Fruit fly (Drosophila melanogaster): ENCODE results near the gene alpha4GT1.

Gene alpha4GT1

DNA sequence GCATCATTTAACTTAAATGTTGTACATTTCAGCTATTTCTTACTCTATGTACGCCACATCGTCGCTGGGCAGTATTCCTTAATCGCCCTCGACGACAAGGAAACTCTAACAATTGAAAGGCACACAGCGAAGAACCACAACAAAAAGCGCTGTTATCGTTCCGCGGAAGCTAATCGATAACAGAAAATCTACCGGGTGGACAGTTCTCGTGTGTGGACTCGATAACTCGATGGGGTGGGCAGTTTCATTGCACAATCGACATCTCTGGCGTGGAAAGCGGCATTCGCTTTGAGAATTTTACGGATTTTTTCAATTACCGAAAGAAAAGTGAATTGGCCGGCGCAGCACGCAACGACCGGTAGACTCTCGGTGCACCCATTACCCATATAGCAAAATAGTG is at the start of gene alpha4GT1, which contains the start of gene Prp40:
alpha4GT1 (minus strand) TSS at position 156 of the 400 bp plus-strand sequence.
Prp40 (plus strand) TSS at position 241 of the 400 bp plus-strand sequence.
- peak; percentile 38 for TF ChIP-seq CG17801 (GFP tag; optimal IDR thresholded peaks at IDR 0.05; ENCODE audit: partially characterized antibody)

DNA sequence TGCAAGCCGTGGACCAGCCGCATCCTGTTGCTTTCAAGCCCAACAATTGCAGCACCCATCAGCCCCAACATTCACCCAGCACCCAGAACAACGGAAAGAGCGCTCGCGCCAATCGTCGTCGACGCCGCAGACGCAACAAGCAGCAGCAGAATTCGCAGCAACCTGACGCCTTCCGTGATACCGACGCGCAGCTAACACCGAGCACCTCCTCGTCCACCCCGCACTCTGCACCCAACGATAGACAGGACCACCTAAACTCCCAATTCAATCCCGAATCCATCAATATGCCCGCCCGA is 36.6 kb upstream of the alpha4GT1 start:
- TF ChIP-seq CG17801 (GFP tag; optimal IDR thresholded peaks at IDR 0.05; ENCODE audit: partially characterized antibody): no peak

DNA sequence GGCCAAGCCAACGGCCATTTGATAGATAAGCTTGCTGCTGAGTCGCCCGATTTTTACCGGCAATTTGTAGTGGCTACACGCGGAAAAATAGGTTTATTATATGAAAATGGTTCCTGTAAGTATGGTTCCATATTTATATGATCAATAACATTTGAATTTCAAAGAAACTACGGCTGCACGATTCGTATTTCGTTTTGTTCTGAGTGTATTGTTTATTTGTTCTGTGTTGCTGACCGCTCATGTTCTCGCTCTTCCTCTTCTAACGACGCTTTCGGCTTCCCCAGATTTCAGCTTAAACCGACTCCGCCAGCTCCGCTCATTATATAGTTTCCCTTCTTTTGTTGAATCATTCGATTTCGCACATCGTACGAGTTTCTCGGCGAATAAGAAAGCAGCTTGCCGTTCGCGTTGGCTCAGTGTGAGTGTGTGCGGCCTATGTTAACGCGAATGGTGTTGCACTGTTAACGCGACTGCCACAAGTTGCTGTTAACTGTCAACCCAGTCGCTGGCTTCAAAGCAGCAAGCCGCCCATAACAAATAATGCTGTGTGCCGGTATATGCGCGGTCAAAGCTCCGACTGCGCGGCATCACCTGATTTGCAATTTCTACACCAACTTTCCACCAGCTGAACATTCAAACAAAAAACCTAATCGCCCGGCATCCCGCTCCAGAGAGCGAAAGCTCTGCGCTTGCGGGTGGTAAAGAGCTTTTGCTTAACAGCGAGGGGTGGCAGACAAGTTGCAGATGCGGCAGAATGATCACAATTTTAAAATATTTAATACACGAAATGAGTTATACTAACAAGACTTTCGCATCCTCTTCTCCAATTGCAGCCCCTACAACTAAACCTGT is 36.1 kb upstream of the alpha4GT1 start:
- TF ChIP-seq CG17801 (GFP tag; optimal IDR thresholded peaks at IDR 0.05; ENCODE audit: partially characterized antibody): peak; percentile 80

- TF ChIP-seq CG17801 (GFP tag; optimal IDR thresholded peaks at IDR 0.05; ENCODE audit: partially characterized antibody): peak; percentile 8
Observed at dm6 chr2L:3057951-3058771, 35.2 kb upstream of the alpha4GT1 start.

dm6 chr2L:3056448-3056790 is 33.5 kb upstream of the alpha4GT1 start, which contains the start of gene FASN1:
Gene FASN1 (plus strand): TSS chr2L:3056598.
- TF ChIP-seq CG17801 (GFP tag; optimal IDR thresholded peaks at IDR 0.05; ENCODE audit: partially characterized antibody): peak; percentile 84

- TF ChIP-seq CG17801 (GFP tag; optimal IDR thresholded peaks at IDR 0.05; ENCODE audit: partially characterized antibody): no peak
Observed at dm6 chr2L:3055710-3056447, 32.9 kb upstream of the alpha4GT1 start.

- no peak for TF ChIP-seq CG17801 (GFP tag; optimal IDR thresholded peaks at IDR 0.05; ENCODE audit: partially characterized antibody)
Observed at dm6 chr2L:3044660-3045504, 21.9 kb upstream of the alpha4GT1 start.

DNA sequence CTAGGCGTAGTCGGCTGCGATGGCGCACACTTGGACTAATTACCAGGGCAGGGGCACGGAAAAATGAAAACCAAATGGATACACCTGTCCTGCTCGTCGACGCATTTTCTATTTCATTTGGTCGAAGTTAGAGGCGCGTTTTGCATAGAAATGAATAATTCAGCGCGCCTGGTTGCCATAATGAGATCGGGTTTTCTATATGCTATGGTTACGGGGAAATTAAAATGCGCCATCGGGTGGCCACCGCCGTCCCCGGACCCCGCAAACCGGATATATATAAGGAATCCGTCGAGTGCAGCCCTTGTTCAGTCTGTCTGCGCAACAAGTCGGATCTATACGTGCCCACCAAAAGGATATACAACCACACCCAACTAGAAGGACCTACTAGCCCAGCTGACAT is 20.7 kb upstream of the alpha4GT1 start, which contains the start of gene FASN2:
FASN2 (plus strand) TSS at position 301 of the 400 bp plus-strand sequence.
- no peak for TF ChIP-seq CG17801 (GFP tag; optimal IDR thresholded peaks at IDR 0.05; ENCODE audit: partially characterized antibody)

DNA sequence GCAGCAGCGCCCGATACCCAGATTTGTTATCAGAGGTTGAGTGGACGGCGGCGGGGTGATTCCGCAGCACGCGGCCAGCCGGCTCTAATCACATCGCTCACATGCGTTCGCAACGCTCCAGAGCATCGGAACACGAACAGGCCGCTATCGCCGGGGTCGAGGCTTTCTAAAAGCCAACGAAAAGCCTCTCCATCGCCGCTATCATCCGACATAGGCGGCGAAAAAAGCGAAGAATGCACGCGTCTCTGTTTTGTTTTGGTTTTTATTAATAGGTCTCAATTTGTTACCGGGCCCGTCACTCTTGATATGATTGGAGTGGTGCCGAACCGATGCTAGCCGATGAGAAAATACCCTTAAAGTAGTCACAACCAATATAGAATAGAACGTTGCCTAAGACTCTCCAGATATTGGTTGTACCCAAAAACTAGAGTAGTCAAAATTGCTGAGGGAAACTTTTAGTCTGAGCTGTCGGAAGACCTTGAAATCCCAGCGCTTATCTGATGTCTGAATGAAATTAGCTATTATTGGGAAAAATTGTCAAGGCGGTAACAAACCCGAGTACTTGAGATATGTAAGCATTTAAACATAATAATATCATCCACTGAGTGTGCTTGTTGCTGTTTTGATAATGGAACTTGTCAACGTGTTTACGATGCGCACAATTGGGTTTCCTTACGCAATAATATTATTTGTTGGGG is 19.1 kb upstream of the alpha4GT1 start, which contains the start of gene CG17261:
CG17261 (plus strand) TSS at position 634 of the 698 bp plus-strand sequence.
- peak; percentile 17 for TF ChIP-seq CG17801 (GFP tag; optimal IDR thresholded peaks at IDR 0.05; ENCODE audit: partially characterized antibody)

- TF ChIP-seq CG17801 (GFP tag; optimal IDR thresholded peaks at IDR 0.05; ENCODE audit: partially characterized antibody): peak; percentile 71
Observed at dm6 chr2L:3039774-3040173, 16.8 kb upstream of the alpha4GT1 start, which contains the start of the genes cnir and CG17221. Gene cnir (minus strand): TSS chr2L:3039812. Gene CG17221 (plus strand): TSS chr2L:3039976.

dm6 chr2L:3037153-3037579 is 14.2 kb upstream of the alpha4GT1 start, which contains the start of the genes CG17260 and SerRS:
Gene CG17260 (plus strand): TSS chr2L:3037230.
Gene SerRS (minus strand): TSS chr2L:3037403.
- TF ChIP-seq CG17801 (GFP tag; optimal IDR thresholded peaks at IDR 0.05; ENCODE audit: partially characterized antibody): peak; percentile 92

DNA sequence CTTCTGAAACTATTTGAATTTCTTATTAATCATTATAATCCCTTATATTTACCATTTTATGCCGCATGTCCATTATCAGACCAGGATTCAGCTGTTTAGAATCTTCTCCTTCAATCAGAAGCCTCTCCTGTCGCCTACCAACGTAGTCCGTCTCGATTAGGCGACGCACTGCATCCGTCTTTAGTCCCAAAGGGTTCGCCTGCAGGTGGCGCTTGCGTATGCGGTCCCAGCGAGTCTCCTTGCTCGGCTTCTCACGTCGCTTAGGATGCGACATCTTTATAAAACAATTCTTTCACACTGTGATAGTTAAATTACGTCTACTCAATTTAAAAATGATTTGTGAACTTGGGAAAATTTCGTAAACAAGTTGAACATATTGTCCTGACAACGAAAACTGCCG is 12.0 kb upstream of the alpha4GT1 start, which contains the start of gene CG17258:
CG17258 (minus strand) TSS at position 380 of the 400 bp plus-strand sequence.
- TF ChIP-seq CG17801 (GFP tag; optimal IDR thresholded peaks at IDR 0.05; ENCODE audit: partially characterized antibody): no peak

- TF ChIP-seq CG17801 (GFP tag; optimal IDR thresholded peaks at IDR 0.05; ENCODE audit: partially characterized antibody): peak; percentile 3
Observed at dm6 chr2L:3030350-3030749, 7.4 kb upstream of the alpha4GT1 start, which contains the start of gene GABPI. Gene GABPI (plus strand): TSS chr2L:3030539.
